Fruit fly (Drosophila melanogaster): ENCODE data around the gene CG3402.

DNA sequence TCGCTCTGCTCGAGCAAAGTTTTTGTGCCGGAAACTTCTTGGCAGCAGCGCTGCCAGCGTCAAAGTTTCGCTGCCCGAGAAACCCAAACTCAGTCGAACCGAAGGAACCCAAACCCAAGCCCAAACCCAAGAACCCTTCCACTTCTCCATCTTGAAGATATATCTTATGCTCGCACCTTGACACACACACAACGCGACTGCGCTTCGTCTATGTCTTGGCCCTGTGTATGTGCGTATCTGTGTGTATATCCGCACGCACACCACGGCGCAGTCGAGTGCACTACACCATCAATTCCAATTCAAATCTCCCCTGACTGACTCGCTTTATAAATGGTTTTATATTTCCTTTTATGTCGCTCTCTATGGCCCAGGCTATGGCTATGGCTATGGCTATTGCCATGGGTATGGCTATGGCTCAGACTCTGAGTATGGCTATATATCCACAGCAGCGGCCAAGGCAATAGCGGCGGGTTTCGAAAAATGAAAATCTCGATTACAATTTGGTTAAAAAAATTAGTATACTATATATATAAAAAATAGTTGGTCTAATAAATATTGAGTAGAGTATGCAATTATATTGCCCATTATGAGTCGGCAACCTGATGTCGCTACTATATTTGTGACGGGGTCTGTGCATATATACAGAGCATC is 43.8 kb upstream of the CG3402 start:
- TF ChIP-seq CG8478 (optimal IDR thresholded peaks at IDR 0.05) (no peak), CTCF (optimal IDR thresholded peaks at IDR 0.05) (no peak)

Measured in S2 (cell line).